Worm (Caenorhabditis elegans) whole organism, L1 larva: ENCODE measurements around the gene vps-54.

Source experiments
- ama-1 ChIP-seq: fragments of 150-350 bp; optimal IDR thresholded peaks from 2 replicates; lab custom pipeline; 2014
- nhr-12 ChIP-seq: sonication (generic microtip); optimal IDR thresholded peaks from 2 replicates; lab custom pipeline; 2017; ENCODE audit warnings: missing biosample characterization, missing genetic modification characterization
- sox-4 ChIP-seq: sonication (generic microtip); optimal IDR thresholded peaks from 2 replicates; lab custom pipeline; 2016; ENCODE audit warnings: missing genetic modification characterization, missing compliant biosample characterization
- unc-62 ChIP-seq: fragments of 150-350 bp; optimal IDR thresholded peaks from 2 replicates; lab custom pipeline; 2014; ENCODE audit warnings: missing biosample characterization, missing genetic modification reagents, missing genetic modification characterization

DNA sequence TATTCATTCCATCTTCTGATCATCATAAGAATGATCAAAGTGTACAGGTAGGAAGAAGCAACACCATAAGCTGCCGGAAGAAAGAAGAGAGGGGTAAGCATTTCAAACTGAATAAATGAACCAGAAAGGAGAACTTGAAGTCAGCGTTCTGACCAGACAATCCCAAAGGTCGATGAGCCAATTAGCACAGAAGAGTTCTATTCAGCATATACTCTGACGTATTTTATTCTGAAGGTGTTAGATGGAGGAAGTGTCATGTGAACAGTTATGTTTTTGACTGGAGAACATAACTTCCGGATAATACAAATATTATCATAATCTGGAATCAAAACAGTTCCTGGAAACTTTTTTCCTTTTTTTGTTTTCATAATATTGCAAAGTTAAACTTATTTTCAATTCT, 12.5 kb upstream of the vps-54 start, which contains the start of gene srg-32:
- TF ChIP-seq unc-62 (GFP tag; lab: Kevin White, UChicago) = no peak
- no peak for TF ChIP-seq ama-1 (lab: Kevin White, UChicago)
- TF ChIP-seq nhr-12 = no peak
- no peak for TF ChIP-seq sox-4
